Worm (Caenorhabditis elegans): Measurements from ENCODE around the gene ZK1098.12.

Gene ZK1098.12

ce11 chrIII:9507799-9508198, 37.1 kb upstream of the ZK1098.12 start, which contains the start of gene vha-14:
Gene vha-14 (plus strand): TSS chrIII:9508100.
- peak; percentile 38 for TF ChIP-seq unc-62 (GFP tag; optimal IDR thresholded peaks at IDR 0.05)
- peak; percentile 6 for TF ChIP-seq ces-1 (GFP tag; optimal IDR thresholded peaks at IDR 0.05)
- TF ChIP-seq lsy-2 (tag; optimal IDR thresholded peaks at IDR 0.05): peak; percentile 38
- no peak for TF ChIP-seq zip-8 (tag; optimal IDR thresholded peaks at IDR 0.05)
- TF ChIP-seq nhr-237 (tag; optimal IDR thresholded peaks at IDR 0.05): peak; percentile 19
- peak; percentile 71 for TF ChIP-seq mep-1 (tag; optimal IDR thresholded peaks at IDR 0.05)
- no peak for TF ChIP-seq ceh-43 (GFP tag; optimal IDR thresholded peaks at IDR 0.05)

DNA sequence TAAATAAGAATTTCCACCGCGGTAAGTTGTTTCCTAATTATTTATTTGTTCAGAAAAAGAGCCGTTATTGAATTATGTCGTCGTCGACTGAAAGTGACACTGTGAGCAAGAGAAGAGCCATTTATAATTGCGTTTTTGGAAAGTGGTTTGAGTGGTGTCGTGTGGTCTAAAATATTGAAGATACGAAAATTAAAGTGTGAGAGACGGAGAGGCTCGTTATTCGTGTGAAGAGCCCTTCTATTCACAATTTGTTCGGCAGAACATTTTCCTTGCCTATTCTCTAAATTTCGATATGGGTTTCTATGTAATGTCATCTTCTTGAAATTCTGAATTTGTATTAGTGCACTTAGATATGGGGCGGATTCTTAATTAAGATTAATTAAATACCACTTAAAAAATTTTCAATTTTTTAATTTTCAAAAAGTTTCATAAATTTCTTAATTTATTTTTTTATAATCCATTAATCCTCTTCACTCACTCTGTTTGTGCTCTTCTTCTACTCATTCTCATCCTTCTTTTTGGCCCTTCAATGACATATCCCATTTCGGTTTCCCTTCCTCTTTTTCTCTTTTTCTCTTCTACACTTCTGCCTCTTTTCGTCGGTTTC, 35.1 kb upstream of the ZK1098.12 start:
- TF ChIP-seq elt-1 (tag; optimal IDR thresholded peaks at IDR 0.05; ENCODE audit: borderline replicate concordance, insufficient read depth): no peak
- no peak for TF ChIP-seq ham-2 (GFP tag; optimal IDR thresholded peaks at IDR 0.05)
- peak; percentile 23 for TF ChIP-seq unc-120 (tag; optimal IDR thresholded peaks at IDR 0.05; ENCODE audit: poor library complexity, severe bottlenecking)
- TF ChIP-seq lin-13 (tag; optimal IDR thresholded peaks at IDR 0.05): no peak
- peak; percentile 45 for TF ChIP-seq unc-62 (GFP tag; optimal IDR thresholded peaks at IDR 0.05)
- TF ChIP-seq ces-1 (GFP tag; optimal IDR thresholded peaks at IDR 0.05): peak; percentile 94

DNA sequence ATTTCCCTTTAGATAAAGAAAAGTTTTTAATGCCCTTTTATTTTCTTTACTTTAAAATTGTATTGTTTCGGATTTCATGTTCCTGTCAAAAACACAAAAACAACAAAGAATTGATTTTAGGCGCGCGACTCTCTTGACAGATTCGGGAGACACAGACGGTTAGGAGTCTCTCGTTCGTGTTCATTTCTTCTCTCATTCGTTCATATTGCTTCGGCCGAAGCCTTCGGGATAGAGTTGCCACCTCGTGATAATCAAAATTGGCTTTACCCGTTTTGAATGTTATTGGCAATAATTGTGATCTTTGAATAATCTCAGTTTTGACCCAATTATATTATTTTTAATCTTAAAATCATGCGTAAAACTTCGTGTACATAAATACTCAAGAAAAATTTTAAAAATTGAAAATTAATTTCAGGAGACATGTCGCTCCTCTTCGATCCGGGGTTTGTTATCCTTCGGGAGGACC, 33.8 kb upstream of the ZK1098.12 start, which contains the start of gene F55H2.5:
Gene F55H2.5, plus strand, starts transcription at position 416 of the 466 bp plus-strand sequence.
- TF ChIP-seq zip-8 (tag; optimal IDR thresholded peaks at IDR 0.05) (no peak), ceh-39 (tag; optimal IDR thresholded peaks at IDR 0.05) (no peak), lin-13 (tag; optimal IDR thresholded peaks at IDR 0.05) (no peak), hlh-1 (tag; optimal IDR thresholded peaks at IDR 0.05) (no peak), mep-1 (tag; optimal IDR thresholded peaks at IDR 0.05) (no peak), nhr-76 (tag; optimal IDR thresholded peaks at IDR 0.05) (no peak), flh-1 (GFP tag; optimal IDR thresholded peaks at IDR 0.05) (no peak), nhr-237 (tag; optimal IDR thresholded peaks at IDR 0.05) (no peak), unc-120 (tag; optimal IDR thresholded peaks at IDR 0.05; ENCODE audit: poor library complexity, severe bottlenecking) (no peak), ceh-43 (GFP tag; optimal IDR thresholded peaks at IDR 0.05) (no peak), blmp-1 (tag; optimal IDR thresholded peaks at IDR 0.05) (no peak), pha-4 (tag; optimal IDR thresholded peaks at IDR 0.05) (no peak), elt-3 (tag; optimal IDR thresholded peaks at IDR 0.05) (no peak), tbx-8 (GFP tag; optimal IDR thresholded peaks at IDR 0.05) (no peak), ztf-11 (tag; optimal IDR thresholded peaks at IDR 0.05) (no peak), bed-3 (GFP tag; optimal IDR thresholded peaks at IDR 0.05) (no peak), lin-32 (GFP tag; optimal IDR thresholded peaks at IDR 0.05) (no peak)

- TF ChIP-seq nhr-76 (tag; optimal IDR thresholded peaks at IDR 0.05): no peak
- no peak for TF ChIP-seq snpc-4 (tag; optimal IDR thresholded peaks at IDR 0.05)
- no peak for TF ChIP-seq M03D4.4 (tag; optimal IDR thresholded peaks at IDR 0.05)
- TF ChIP-seq blmp-1 (tag; optimal IDR thresholded peaks at IDR 0.05): no peak
- no peak for TF ChIP-seq zip-8 (tag; optimal IDR thresholded peaks at IDR 0.05)
- TF ChIP-seq elt-3 (tag; optimal IDR thresholded peaks at IDR 0.05): no peak
- no peak for TF ChIP-seq nhr-28 (tag; optimal IDR thresholded peaks at IDR 0.05)
- TF ChIP-seq nhr-237 (tag; optimal IDR thresholded peaks at IDR 0.05): no peak
- no peak for TF ChIP-seq mab-5 (tag; optimal IDR thresholded peaks at IDR 0.05)
- TF ChIP-seq sem-2 (GFP tag; optimal IDR thresholded peaks at IDR 0.05): no peak
- TF ChIP-seq ceh-83 (GFP tag; optimal IDR thresholded peaks at IDR 0.05): no peak
- TF ChIP-seq ceh-39 (tag; optimal IDR thresholded peaks at IDR 0.05): no peak
- TF ChIP-seq elt-1 (tag; optimal IDR thresholded peaks at IDR 0.05; ENCODE audit: borderline replicate concordance, insufficient read depth): no peak
- no peak for TF ChIP-seq lin-32 (GFP tag; optimal IDR thresholded peaks at IDR 0.05)
- no peak for TF ChIP-seq flh-1 (GFP tag; optimal IDR thresholded peaks at IDR 0.05)
- TF ChIP-seq lsy-2 (tag; optimal IDR thresholded peaks at IDR 0.05): no peak
- TF ChIP-seq ztf-11 (tag; optimal IDR thresholded peaks at IDR 0.05): no peak
- no peak for TF ChIP-seq bed-3 (GFP tag; optimal IDR thresholded peaks at IDR 0.05)
These were observed 33.3 kb upstream of the ZK1098.12 start for ce11 chrIII:9511660-9512059.

DNA sequence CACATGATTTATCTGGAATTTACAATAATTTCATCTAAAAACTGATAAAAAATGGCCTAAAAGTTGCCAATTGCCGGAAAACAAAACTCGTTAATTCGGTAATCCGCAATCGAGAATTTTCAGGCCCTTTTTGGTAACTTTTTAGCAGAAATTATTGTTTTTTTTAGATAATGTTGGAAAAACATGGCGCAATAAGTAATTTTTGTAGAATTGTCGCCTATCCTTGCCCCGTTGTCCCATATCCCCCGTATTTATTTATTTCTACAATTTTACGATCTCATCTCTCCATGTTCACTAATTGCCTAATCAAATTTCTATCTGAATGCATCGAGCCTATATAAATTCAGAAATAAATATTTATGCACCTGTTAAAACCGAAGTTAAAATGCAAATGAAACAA, 31.9 kb upstream of the ZK1098.12 start:
- no peak for TF ChIP-seq unc-120 (tag; optimal IDR thresholded peaks at IDR 0.05; ENCODE audit: poor library complexity, severe bottlenecking)
- no peak for TF ChIP-seq tbx-8 (GFP tag; optimal IDR thresholded peaks at IDR 0.05)
- no peak for TF ChIP-seq lin-13 (tag; optimal IDR thresholded peaks at IDR 0.05)
- TF ChIP-seq flh-1 (GFP tag; optimal IDR thresholded peaks at IDR 0.05): no peak
- no peak for TF ChIP-seq nhr-2 (tag; optimal IDR thresholded peaks at IDR 0.05)
- no peak for TF ChIP-seq sem-2 (GFP tag; optimal IDR thresholded peaks at IDR 0.05)
- no peak for TF ChIP-seq mab-5 (tag; optimal IDR thresholded peaks at IDR 0.05)
- no peak for TF ChIP-seq zip-8 (tag; optimal IDR thresholded peaks at IDR 0.05)
- TF ChIP-seq nhr-28 (tag; optimal IDR thresholded peaks at IDR 0.05): no peak
- TF ChIP-seq ceh-43 (GFP tag; optimal IDR thresholded peaks at IDR 0.05): no peak

Measured in whole organism, mixed stage, embryonic.